Fruit fly (Drosophila melanogaster) whole organism, embryonic: ENCODE results near the gene CG13309.

Source experiments
- Bteb2 ChIP-seq: fragments of 200-800 bp; sonication (Bioruptor generic); optimal IDR thresholded peaks from 2 replicates; lab custom pipeline; 2016; ENCODE audit warnings: missing biosample characterization, missing genetic modification characterization
- CG11085 ChIP-seq: fragments of 200-800 bp; sonication (Bioruptor generic); IDR thresholded peaks from 2 replicates; pipeline ENCODE4 v1.3.6; 2022; ENCODE audit warnings: missing biosample characterization, missing genetic modification characterization
- CG11093 ChIP-seq: fragments of 200-800 bp; sonication (Bioruptor generic); IDR thresholded peaks from 3 replicates; pipeline ENCODE4 v1.3.6; 2022; ENCODE audit warnings: missing biosample characterization, missing genetic modification characterization
- CG12071 ChIP-seq: fragments of 200-800 bp; sonication (Bioruptor generic); optimal IDR thresholded peaks from 3 replicates; lab custom pipeline; 2018; ENCODE audit warnings: missing biosample characterization, mild to moderate bottlenecking, missing genetic modification characterization
- CG12391 ChIP-seq: fragments of 200-800 bp; sonication (Bioruptor generic); optimal IDR thresholded peaks from 3 replicates; lab custom pipeline; 2018; ENCODE audit warnings: missing biosample characterization, mild to moderate bottlenecking, missing genetic modification characterization, moderate library complexity
- CG13296 ChIP-seq: fragments of 200-800 bp; sonication (Bioruptor generic); optimal IDR thresholded peaks from 3 replicates; lab custom pipeline; 2018; ENCODE audit warnings: missing biosample characterization, mild to moderate bottlenecking, missing genetic modification characterization
- CG4328 ChIP-seq: fragments of 200-800 bp; sonication (Bioruptor generic); optimal IDR thresholded peaks from 3 replicates; lab custom pipeline; 2017; ENCODE audit warnings: missing biosample characterization, missing genetic modification reagents, missing genetic modification characterization
- CG4360 ChIP-seq: fragments of 200-800 bp; sonication (Bioruptor generic); IDR thresholded peaks from 2 replicates; pipeline ENCODE4 v1.3.6; 2022; ENCODE audit warnings: missing biosample characterization, missing genetic modification characterization
- CG43689 ChIP-seq: fragments of 200-800 bp; sonication (Bioruptor generic); IDR thresholded peaks from 2 replicates; pipeline ENCODE4 v1.3.6; 2022; ENCODE audit warnings: missing biosample characterization, missing genetic modification characterization
- CG6254 ChIP-seq: fragments of 200-800 bp; sonication (Bioruptor generic); optimal IDR thresholded peaks from 3 replicates; lab custom pipeline; 2017; ENCODE audit warnings: mild to moderate bottlenecking, missing biosample characterization, missing genetic modification reagents, missing genetic modification characterization
- CG6689 ChIP-seq: fragments of 200-800 bp; sonication (Bioruptor generic); IDR thresholded peaks from 2 replicates; pipeline ENCODE4 v1.3.6; 2022; ENCODE audit warnings: missing biosample characterization, missing genetic modification characterization
- CG6813 ChIP-seq: fragments of 200-800 bp; sonication (Bioruptor generic); optimal IDR thresholded peaks from 2 replicates; lab custom pipeline; 2017; ENCODE audit warnings: missing biosample characterization, missing genetic modification characterization, mild to moderate bottlenecking, moderate library complexity, missing genetic modification reagents
- CG7745 ChIP-seq: fragments of 200-800 bp; sonication (Bioruptor generic); optimal IDR thresholded peaks from 2 replicates; lab custom pipeline; 2018; ENCODE audit warnings: missing biosample characterization, mild to moderate bottlenecking, missing genetic modification characterization, moderate library complexity
- CG7839 ChIP-seq: fragments of 200-800 bp; sonication (Bioruptor generic); optimal IDR thresholded peaks from 3 replicates; lab custom pipeline; 2018; ENCODE audit warnings: missing biosample characterization, mild to moderate bottlenecking, missing genetic modification characterization, moderate library complexity
- CG8089 ChIP-seq: fragments of 200-800 bp; sonication (Bioruptor generic); optimal IDR thresholded peaks from 3 replicates; lab custom pipeline; 2016; ENCODE audit warnings: missing biosample characterization, missing genetic modification characterization
- CTCF ChIP-seq: fragments of 200-800 bp; sonication (Bioruptor generic); optimal IDR thresholded peaks from 2 replicates; lab custom pipeline; 2017; ENCODE audit warnings: missing biosample characterization, mild to moderate bottlenecking, missing genetic modification characterization, moderate library complexity
- D19B ChIP-seq: fragments of 200-800 bp; sonication (Bioruptor generic); optimal IDR thresholded peaks from 2 replicates; lab custom pipeline; 2017; ENCODE audit warnings: missing biosample characterization, mild to moderate bottlenecking, missing genetic modification characterization
- Dad ChIP-seq: fragments of 200-800 bp; sonication (Bioruptor generic); optimal IDR thresholded peaks from 3 replicates; lab custom pipeline; 2016; ENCODE audit warnings: missing biosample characterization, missing genetic modification characterization
- Doc3 ChIP-seq: fragments of 200-800 bp; sonication (Bioruptor generic); IDR thresholded peaks from 3 replicates; pipeline ENCODE4 v1.3.6; 2022; ENCODE audit warnings: missing biosample characterization, missing genetic modification characterization; ENCODE audit not compliant: partially characterized antibody
- Dref ChIP-seq: fragments of 200-800 bp; sonication (Bioruptor generic); IDR thresholded peaks from 2 replicates; pipeline ENCODE4 v1.3.6; 2022; ENCODE audit warnings: missing biosample characterization, missing genetic modification characterization
- Drgx ChIP-seq: fragments of 200-800 bp; sonication (Bioruptor generic); IDR thresholded peaks from 2 replicates; pipeline ENCODE4 v1.3.6; 2022; ENCODE audit warnings: missing biosample characterization, missing genetic modification characterization
- ERR ChIP-seq: fragments of 200-800 bp; sonication (Bioruptor generic); optimal IDR thresholded peaks from 2 replicates; lab custom pipeline; 2016; ENCODE audit warnings: missing biosample characterization, missing genetic modification characterization
- Gsc ChIP-seq: fragments of 200-800 bp; sonication (Bioruptor generic); IDR thresholded peaks from 2 replicates; pipeline ENCODE4 v1.3.6; 2022; ENCODE audit warnings: missing biosample characterization, missing genetic modification characterization
- H15 ChIP-seq: fragments of 200-800 bp; sonication (Bioruptor generic); IDR thresholded peaks from 3 replicates; pipeline ENCODE4 v1.3.6; 2022; ENCODE audit warnings: missing biosample characterization, missing genetic modification characterization
- HHEX ChIP-seq: fragments of 200-800 bp; sonication (Bioruptor generic); optimal IDR thresholded peaks from 3 replicates; lab custom pipeline; 2017; ENCODE audit warnings: missing biosample characterization, mild to moderate bottlenecking, missing genetic modification characterization, missing genetic modification reagents
- HLHmδ ChIP-seq: fragments of 200-800 bp; sonication (Bioruptor generic); optimal IDR thresholded peaks from 2 replicates; lab custom pipeline; 2018; ENCODE audit warnings: missing biosample characterization, mild to moderate bottlenecking, missing genetic modification characterization, moderate library complexity
- Hand ChIP-seq: fragments of 200-800 bp; sonication (Bioruptor generic); optimal IDR thresholded peaks from 2 replicates; lab custom pipeline; 2017; ENCODE audit warnings: mild to moderate bottlenecking, missing biosample characterization, missing genetic modification reagents, missing genetic modification characterization
- Sox102F ChIP-seq: fragments of 200-800 bp; sonication (Bioruptor generic); optimal IDR thresholded peaks from 2 replicates; lab custom pipeline; 2018; ENCODE audit warnings: missing biosample characterization, mild to moderate bottlenecking, missing genetic modification characterization, moderate library complexity
- Sry-β ChIP-seq: fragments of 200-800 bp; sonication (Bioruptor generic); optimal IDR thresholded peaks from 2 replicates; lab custom pipeline; 2018; ENCODE audit warnings: missing biosample characterization, mild to moderate bottlenecking, missing genetic modification characterization, moderate library complexity
- Trl ChIP-seq, 3 experiments: fragments of >200 bp in 2 of 3; fragments of 200-800 bp in 1 of 3; sonication (Bioruptor generic) in 1 of 3; optimal IDR thresholded peaks; 2 replicates in 1 of 3; 3 replicates in 2 of 3; lab custom pipeline; 2016 to 2017; ENCODE audit warnings: missing biosample characterization in 1 of 3, missing genetic modification characterization in 1 of 3
- al ChIP-seq: fragments of 200-800 bp; sonication (Bioruptor generic); IDR thresholded peaks from 2 replicates; pipeline ENCODE4 v1.3.6; 2022; ENCODE audit warnings: missing biosample characterization, missing genetic modification characterization
- ara ChIP-seq: fragments of 200-800 bp; sonication (Bioruptor generic); IDR thresholded peaks from 2 replicates; pipeline ENCODE4 v1.3.6; 2022; ENCODE audit warnings: missing biosample characterization, missing genetic modification characterization
- ato ChIP-seq: fragments of 200-800 bp; sonication (Bioruptor generic); IDR thresholded peaks from 2 replicates; pipeline ENCODE4 v1.3.6; 2022; ENCODE audit warnings: missing biosample characterization, missing genetic modification characterization; ENCODE audit not compliant: partially characterized antibody
- dmrt99B ChIP-seq: fragments of 200-800 bp; sonication (Bioruptor generic); optimal IDR thresholded peaks from 2 replicates; lab custom pipeline; 2018; ENCODE audit warnings: missing biosample characterization, mild to moderate bottlenecking, missing genetic modification characterization, moderate library complexity
- eve ChIP-seq, 2 experiments: fragments of >200 bp; optimal IDR thresholded peaks; 2 replicates each; lab custom pipeline; 2017; ENCODE audit warnings: missing biosample characterization in 2 of 2, missing genetic modification characterization in 2 of 2
- gsb ChIP-seq: fragments of 200-800 bp; sonication (Bioruptor generic); IDR thresholded peaks from 2 replicates; pipeline ENCODE4 v1.3.6; 2022; ENCODE audit warnings: missing biosample characterization, missing genetic modification characterization
- hb ChIP-seq: fragments of 200-800 bp; sonication (Bioruptor generic); IDR thresholded peaks from 3 replicates; pipeline ENCODE4 v1.3.6; 2022; ENCODE audit warnings: missing biosample characterization, missing genetic modification characterization; ENCODE audit not compliant: partially characterized antibody
- lab ChIP-seq: fragments of 200-800 bp; sonication (Bioruptor generic); optimal IDR thresholded peaks from 3 replicates; lab custom pipeline; 2017; ENCODE audit warnings: missing biosample characterization, missing genetic modification characterization, mild to moderate bottlenecking, moderate library complexity, missing genetic modification reagents
- otp ChIP-seq: fragments of 200-800 bp; sonication (Bioruptor generic); IDR thresholded peaks from 3 replicates; pipeline ENCODE4, ENCODE4 v1.3.6; 2022; ENCODE audit warnings: missing biosample characterization, missing genetic modification characterization
- phol ChIP-seq: fragments of 200-800 bp; sonication (Bioruptor generic); optimal IDR thresholded peaks from 3 replicates; lab custom pipeline; 2018; ENCODE audit warnings: missing biosample characterization, mild to moderate bottlenecking, missing genetic modification characterization, moderate library complexity
- ranshi ChIP-seq: fragments of 200-800 bp; sonication (Bioruptor generic); IDR thresholded peaks from 2 replicates; pipeline ENCODE4 v1.3.6; 2022; ENCODE audit warnings: missing biosample characterization, missing genetic modification characterization
- sima ChIP-seq: fragments of 200-800 bp; sonication (Bioruptor generic); optimal IDR thresholded peaks from 2 replicates; lab custom pipeline; 2016; ENCODE audit warnings: missing biosample characterization, missing genetic modification characterization
- slp2 ChIP-seq: fragments of 200-800 bp; sonication (Bioruptor generic); optimal IDR thresholded peaks from 2 replicates; lab custom pipeline; 2016; ENCODE audit warnings: missing biosample characterization, missing genetic modification characterization
- sna ChIP-seq: fragments of 200-800 bp; sonication (Bioruptor generic); IDR thresholded peaks from 2 replicates; pipeline ENCODE4 v1.3.6; 2022; ENCODE audit warnings: missing biosample characterization, missing genetic modification characterization; ENCODE audit not compliant: partially characterized antibody
- tll ChIP-seq, 2 experiments: fragments of 200-800 bp in 1 of 2; fragments of >200 bp in 1 of 2; sonication (Bioruptor generic) in 1 of 2; optimal IDR thresholded peaks; 2 replicates each; lab custom pipeline; 2017 to 2019; ENCODE audit warnings: missing biosample characterization in 2 of 2, missing genetic modification characterization in 2 of 2, mild to moderate bottlenecking in 1 of 2, moderate library complexity in 1 of 2
- trem ChIP-seq: fragments of 200-800 bp; optimal IDR thresholded peaks from 3 replicates; lab custom pipeline; 2019; ENCODE audit warnings: missing biosample characterization, mild to moderate bottlenecking, missing genetic modification characterization, moderate library complexity
- tx ChIP-seq: fragments of 200-800 bp; sonication (Bioruptor generic); optimal IDR thresholded peaks from 2 replicates; lab custom pipeline; 2016; ENCODE audit warnings: missing biosample characterization, missing genetic modification characterization
- vfl ChIP-seq: fragments of 200-800 bp; sonication (Bioruptor generic); optimal IDR thresholded peaks from 2 replicates; lab custom pipeline; 2016; ENCODE audit warnings: missing biosample characterization, missing genetic modification characterization
- vnd ChIP-seq: fragments of 200-800 bp; sonication (Bioruptor generic); IDR thresholded peaks from 3 replicates; pipeline ENCODE4 v1.3.6; 2022; ENCODE audit warnings: missing biosample characterization, missing genetic modification characterization; ENCODE audit not compliant: partially characterized antibody
- zfh1 ChIP-seq: fragments of 200-800 bp; sonication (Bioruptor generic); IDR thresholded peaks from 3 replicates; pipeline ENCODE4 v1.3.6; 2022; ENCODE audit warnings: missing biosample characterization, missing genetic modification characterization

CG13309 gene

DNA sequence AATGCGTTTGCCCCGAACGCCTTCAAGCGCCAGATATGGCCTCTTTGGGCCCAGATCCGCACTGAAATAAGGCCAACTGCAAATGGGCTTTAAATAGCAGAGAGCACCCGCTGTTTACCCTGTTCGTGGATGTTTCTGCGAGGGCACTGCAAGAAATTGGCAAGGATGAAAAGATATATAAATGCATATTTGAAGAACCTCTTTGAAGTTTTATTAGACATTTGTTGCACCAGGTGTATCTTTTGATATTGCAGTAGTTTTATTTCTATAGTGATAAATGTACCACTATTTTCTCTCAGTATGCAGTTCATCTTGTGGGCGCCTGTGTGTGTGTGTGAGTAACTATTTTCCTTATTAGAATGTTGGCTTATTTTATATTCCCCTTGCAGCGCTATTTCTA lies 3.3 kb downstream of the CG13309 start (continued):
- TF ChIP-seq Drgx (GFP tag; lab: Robert Waterston, UW) (peak; percentile 85), CG12071 (GFP tag; lab: Kevin White, UChicago) (no peak), CG6689 (peak; percentile 74), zfh1 (GFP tag; lab: Robert Waterston, UW) (0 out of 3 replicates have a peak, but pooled peaks have one; percentile 35), H15 (GFP tag; lab: Robert Waterston, UW) (peak; percentile 37; the same call in 1 of the 3 replicates), vfl (no peak), Bteb2 (GFP tag; lab: Kevin White, UChicago) (no peak), CG4328 (GFP tag; lab: Kevin White, UChicago) (no peak), vnd (GFP tag; lab: Robert Waterston, UW) (no peak), dmrt99B (tag; lab: Kevin White, UChicago) (peak; percentile 50), Dref (GFP tag; lab: Robert Waterston, UW) (no peak), Sox102F (peak; percentile 36), lab (GFP tag; lab: Kevin White, UChicago) (peak; percentile 33), sima (GFP tag; lab: Kevin White, UChicago) (no peak), hb (no peak), Gsc (GFP tag; lab: Robert Waterston, UW) (no peak), ERR (no peak), tll (GFP tag; optimal IDR thresholded peaks at IDR 0.05; lab: Kevin White, UChicago) (no peak), CG7745 (tag; lab: Kevin White, UChicago) (no peak), al (0 out of 2 replicates have a peak, but pooled peaks have one; percentile 19), Dad (GFP tag; lab: Kevin White, UChicago) (no peak), CG13296 (GFP tag; lab: Kevin White, UChicago) (no peak), ranshi (GFP tag; lab: Robert Waterston, UW) (peak; percentile 66), ato (GFP tag; lab: Robert Waterston, UW) (no peak), CG7839 (peak; percentile 27), CG11093 (GFP tag; lab: Robert Waterston, UW) (peak; percentile 57; the same call in 1 of the 3 replicates), Trl (optimal IDR thresholded peaks at IDR 0.05; lab: Kevin White, UChicago) (no peak), Trl (GFP tag; optimal IDR thresholded peaks at IDR 0.05; lab: Kevin White, UChicago) (no peak), eve (GFP tag; optimal IDR thresholded peaks at IDR 0.05; lab: Kevin White, UChicago) (no peak), trem (tag; lab: Kevin White, UChicago) (no peak), ara (peak; percentile 73), Sry-β (GFP tag; lab: Kevin White, UChicago) (no peak), Hand (no peak), otp (GFP tag; lab: Robert Waterston, UW) (peak; percentile 64; the same call in 2 of the 3 replicates), CG6254 (GFP tag; lab: Kevin White, UChicago) (no peak), CG6813 (GFP tag; lab: Kevin White, UChicago) (no peak), CG11085 (GFP tag; lab: Robert Waterston, UW) (no peak), phol (peak; percentile 28), CTCF (GFP tag; lab: Kevin White, UChicago) (no peak), gsb (GFP tag; lab: Robert Waterston, UW) (peak; percentile 48; the same call in 1 of the 2 replicates), D19B (GFP tag; lab: Kevin White, UChicago) (no peak), CG8089 (GFP tag; lab: Kevin White, UChicago) (no peak), HLHmδ (GFP tag; lab: Kevin White, UChicago) (no peak), CG4360 (GFP tag; lab: Robert Waterston, UW) (no peak), Doc3 (GFP tag; lab: Robert Waterston, UW) (no peak), CG12391 (tag; lab: Kevin White, UChicago) (peak; percentile 4), sna (GFP tag; lab: Robert Waterston, UW) (no peak), HHEX (GFP tag; lab: Kevin White, UChicago) (no peak), tx (GFP tag; lab: Kevin White, UChicago) (no peak), slp2 (GFP tag; lab: Kevin White, UChicago) (no peak), CG43689 (GFP tag; lab: Robert Waterston, UW) (peak; percentile 46; the same call in 1 of the 2 replicates)
